Fruit fly (Drosophila melanogaster) whole organism: ENCODE results near the gene Tlk.

Source experiments
- pan ChIP-seq: fragments of >200 bp; optimal IDR thresholded peaks from 2 replicates; lab custom pipeline; 2017
- psq ChIP-seq: fragments of >200 bp; optimal IDR thresholded peaks from 2 replicates; lab custom pipeline; 2017

dm6 chrX:3748248-3748647 is 28.4 kb downstream of the Tlk start:
- TF ChIP-seq pan (lab: Kevin White, UChicago) (no peak), psq (lab: Kevin White, UChicago) (no peak)
